Worm (Caenorhabditis elegans) whole organism, L4/young adult: ENCODE measurements around the gene clec-210.

Experiments used
- W03F9.2 ChIP-seq: fragments of 150-350 bp; optimal IDR thresholded peaks from 2 replicates; lab custom pipeline; 2014; ENCODE audit warnings: missing biosample characterization, missing genetic modification characterization
- dao-5 ChIP-seq: sonication (generic microtip); optimal IDR thresholded peaks from 2 replicates; lab custom pipeline; 2016; ENCODE audit warnings: missing genotype, missing genetic modification characterization, moderate library complexity, missing compliant biosample characterization
- him-1 ChIP-seq: sonication (generic microtip); optimal IDR thresholded peaks from 2 replicates; lab custom pipeline; 2016; ENCODE audit warnings: missing genotype, missing genetic modification reagents, missing genetic modification characterization, missing compliant biosample characterization

Gene clec-210

ce11 chrV:3114973-3115372, 3.2 kb upstream of the clec-210 start, which contains the start of gene Y73C8C.3:
TSS of gene Y73C8C.3 (plus strand) at chrV:3115273.
- TF ChIP-seq dao-5 (tag; lab: Kevin White, UChicago) (no peak), him-1 (tag; lab: Kevin White, UChicago) (no peak), W03F9.2 (no peak)

DNA sequence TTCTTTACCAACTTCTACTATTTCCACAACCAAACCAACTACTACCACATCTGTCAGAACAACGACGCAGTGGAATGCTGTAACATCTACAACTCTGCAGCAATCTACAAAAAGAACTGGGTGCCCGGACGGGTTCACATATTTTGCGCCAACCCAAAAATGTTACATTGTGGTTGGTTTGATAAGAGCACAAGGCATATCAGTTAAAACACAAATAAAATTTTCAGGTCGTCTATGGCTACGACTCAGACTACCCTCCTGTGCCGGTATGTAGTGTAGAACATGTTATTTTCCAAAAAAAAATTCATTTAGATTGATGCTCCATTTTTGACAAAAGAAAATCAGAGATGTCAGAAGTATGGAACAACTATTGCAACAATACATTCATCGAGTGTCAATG, 1.0 kb downstream of the clec-210 start:
- TF ChIP-seq dao-5 (tag; lab: Kevin White, UChicago) (no peak), him-1 (tag; lab: Kevin White, UChicago) (no peak), W03F9.2 (no peak)

ce11 chrV:3121743-3122142, 3.6 kb downstream of the clec-210 start, which contains the start of gene srt-56:
TSS of gene srt-56 (minus strand) at chrV:3121843.
- TF ChIP-seq dao-5 (tag; lab: Kevin White, UChicago) (no peak), him-1 (tag; lab: Kevin White, UChicago) (no peak), W03F9.2 (no peak)

ce11 chrV:3122403-3122802, 4.2 kb downstream of the clec-210 start:
- TF ChIP-seq him-1 (tag; lab: Kevin White, UChicago) (no peak), dao-5 (tag; lab: Kevin White, UChicago) (no peak), W03F9.2 (no peak)

DNA sequence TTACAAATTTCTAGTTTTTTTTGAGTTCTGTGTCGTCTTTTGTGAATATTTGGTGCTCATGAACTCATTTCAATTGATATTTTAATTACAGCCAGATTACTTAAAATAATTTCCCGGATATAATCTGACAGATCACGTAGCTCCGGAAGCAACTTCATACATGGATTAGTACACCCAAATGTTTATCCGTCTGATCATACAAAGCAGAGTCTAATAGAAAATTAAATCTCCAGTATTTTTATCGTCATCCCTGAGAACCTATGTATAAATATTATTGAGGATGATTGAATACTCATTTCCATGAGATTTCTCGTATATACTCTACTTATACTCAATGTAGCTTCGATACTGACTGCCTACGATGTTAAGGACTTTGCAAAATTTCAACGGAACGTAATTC, 6.7 kb downstream of the clec-210 start, which contains the start of gene Y73C8C.12:
Gene Y73C8C.12 (plus strand): TSS at position 301 of the 400 bp plus-strand sequence.
- TF ChIP-seq W03F9.2 (no peak), him-1 (tag; lab: Kevin White, UChicago) (no peak), dao-5 (tag; lab: Kevin White, UChicago) (no peak)

DNA sequence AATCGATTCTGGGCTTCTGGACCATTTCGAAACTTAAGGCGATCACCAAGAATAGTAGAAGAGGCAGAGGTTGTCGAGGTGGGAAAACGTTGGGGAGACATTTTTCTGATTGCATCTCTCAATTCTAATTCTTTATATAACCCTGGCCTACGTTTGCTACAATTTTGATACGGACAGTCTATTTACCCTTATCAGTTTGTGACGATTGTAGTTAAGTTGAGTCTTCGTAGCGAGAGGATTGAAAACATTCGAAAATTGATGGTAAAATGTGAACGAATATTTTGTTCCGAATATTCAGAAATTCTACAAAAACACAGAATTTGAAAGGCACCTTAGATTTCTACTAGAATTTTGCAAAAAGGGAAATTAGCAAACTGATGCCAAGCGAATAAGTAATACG, 9.5 kb downstream of the clec-210 start, which contains the start of gene Y73C8C.10:
Gene Y73C8C.10 (minus strand): TSS at position 101 of the 400 bp plus-strand sequence.
- TF ChIP-seq him-1 (tag; lab: Kevin White, UChicago) (no peak), W03F9.2 (no peak), dao-5 (tag; lab: Kevin White, UChicago) (no peak)

DNA sequence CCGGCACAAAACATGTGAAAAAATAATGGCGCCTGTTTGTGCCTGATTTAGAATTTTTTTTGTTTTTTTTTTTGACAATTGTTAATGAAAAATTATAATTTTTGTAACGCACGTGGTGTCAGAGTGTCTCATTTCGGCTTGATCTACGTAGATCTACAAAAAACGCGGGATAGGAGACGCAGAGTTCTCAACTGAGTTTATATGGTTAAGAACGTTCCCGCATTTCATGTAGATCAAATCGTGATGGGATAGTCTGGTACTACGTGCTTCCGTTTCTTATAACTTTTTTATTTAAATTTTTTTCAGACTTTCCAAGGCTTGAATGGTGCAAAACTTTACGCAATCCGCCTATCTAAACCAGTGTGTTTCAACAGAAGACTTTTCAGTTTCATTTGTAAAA, 10.6 kb downstream of the clec-210 start, which contains the start of gene tat-6:
Gene tat-6 (plus strand): TSS at position 301 of the 400 bp plus-strand sequence.
- TF ChIP-seq W03F9.2 (no peak), dao-5 (tag; lab: Kevin White, UChicago) (no peak), him-1 (tag; lab: Kevin White, UChicago) (no peak)

- no peak for TF ChIP-seq dao-5 (tag; lab: Kevin White, UChicago)
- no peak for TF ChIP-seq W03F9.2
These were observed 13.9 kb downstream of the clec-210 start for ce11 chrV:3132116-3132515.

ce11 chrV:3133293-3133755, 15.1 kb downstream of the clec-210 start, which contains the start of gene F02C9.2:
TSS of gene F02C9.2 (plus strand) at chrV:3133705.
- no peak for TF ChIP-seq W03F9.2
- no peak for TF ChIP-seq dao-5 (tag; lab: Kevin White, UChicago)
- TF ChIP-seq him-1 (tag; lab: Kevin White, UChicago): no peak

- no peak for TF ChIP-seq W03F9.2
- TF ChIP-seq dao-5 (tag; lab: Kevin White, UChicago): no peak
These were observed 20.3 kb downstream of the clec-210 start, which contains the start of the genes irld-3 and F02C9.1 for ce11 chrV:3138488-3138887. TSS of gene irld-3 (minus strand) at chrV:3138588. TSS of gene F02C9.1 (plus strand) at chrV:3138703.

DNA sequence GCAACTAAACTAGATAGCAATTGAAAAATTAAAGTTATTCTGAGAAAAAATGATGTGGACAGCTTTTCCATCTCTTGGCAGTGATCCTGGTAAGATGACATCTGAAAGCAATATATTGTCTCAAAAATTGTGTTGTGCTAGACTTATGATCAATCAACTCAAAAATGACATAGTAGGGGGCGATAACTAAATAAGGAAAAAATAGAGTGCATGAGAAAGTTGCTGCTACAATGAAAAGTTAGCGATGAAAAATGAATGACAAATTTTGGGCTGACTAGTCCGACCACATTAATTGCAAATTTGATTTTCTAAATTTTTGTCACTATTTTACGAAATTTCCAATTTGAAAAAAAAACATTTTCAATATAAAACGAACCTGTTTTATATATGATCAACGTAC, 23.0 kb downstream of the clec-210 start, which contains the start of gene srab-9:
Gene srab-9 (minus strand): TSS at position 101 of the 400 bp plus-strand sequence.
- TF ChIP-seq him-1 (tag; lab: Kevin White, UChicago): no peak
- TF ChIP-seq dao-5 (tag; lab: Kevin White, UChicago): no peak
- TF ChIP-seq W03F9.2: no peak

DNA sequence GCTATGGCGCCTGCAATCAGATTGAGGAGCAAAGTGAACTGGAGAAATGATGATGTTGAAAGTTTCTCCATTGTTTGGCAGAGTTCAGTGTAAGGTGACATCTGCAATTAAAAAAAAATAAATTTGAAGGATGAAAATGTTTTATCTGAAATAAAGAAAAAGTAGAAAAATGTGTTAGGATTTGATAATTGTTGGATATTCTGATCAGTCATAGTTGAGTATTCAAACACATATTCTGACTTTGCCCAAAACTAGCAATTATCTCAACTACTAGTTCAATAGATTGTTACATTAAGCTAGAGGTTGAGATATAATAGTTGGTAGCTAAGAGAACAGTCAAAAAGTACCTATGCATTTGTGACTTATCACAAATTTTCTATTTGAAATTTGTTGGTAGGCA, 26.3 kb downstream of the clec-210 start, which contains the start of gene srab-10:
Gene srab-10 (minus strand): TSS at position 101 of the 400 bp plus-strand sequence.
- TF ChIP-seq him-1 (tag; lab: Kevin White, UChicago) (no peak), dao-5 (tag; lab: Kevin White, UChicago) (no peak), W03F9.2 (no peak)

- TF ChIP-seq him-1 (tag; lab: Kevin White, UChicago) (no peak), dao-5 (tag; lab: Kevin White, UChicago) (no peak), W03F9.2 (no peak)
These were observed 27.1 kb downstream of the clec-210 start for ce11 chrV:3145241-3145640.

DNA sequence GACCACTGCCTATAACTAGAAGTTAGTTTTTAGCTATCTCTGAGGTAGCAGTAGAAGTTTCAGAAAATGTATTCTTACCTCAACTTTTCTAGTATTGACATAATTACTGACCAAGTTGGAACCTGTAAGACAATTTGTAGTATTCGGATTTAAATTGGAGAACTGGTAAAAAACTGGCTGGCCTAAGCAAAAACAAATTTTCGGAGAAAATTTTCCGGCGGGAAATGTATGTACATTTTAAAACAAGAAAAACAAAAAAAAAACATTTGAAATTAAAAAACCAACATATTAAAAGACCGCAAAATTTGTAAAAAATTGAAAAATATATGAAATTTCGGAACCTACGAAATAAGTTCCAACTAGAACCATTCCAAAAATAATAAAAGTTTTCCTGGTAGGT, 28.8 kb downstream of the clec-210 start, which contains the start of gene srab-11:
Gene srab-11 (minus strand): TSS at position 101 of the 400 bp plus-strand sequence.
- TF ChIP-seq dao-5 (tag; lab: Kevin White, UChicago): no peak
- TF ChIP-seq him-1 (tag; lab: Kevin White, UChicago): no peak
- TF ChIP-seq W03F9.2: no peak
